Fruit fly (Drosophila melanogaster): Measurements from ENCODE around the gene Gr63a.

dm6 chr3L:3926191-3926765, 29.9 kb upstream of the Gr63a start:
- TF ChIP-seq Pif1A (GFP tag; optimal IDR thresholded peaks at IDR 0.05) (no peak), CG8301 (tag; optimal IDR thresholded peaks at IDR 0.05) (no peak), CG4496 (GFP tag; IDR thresholded peaks at IDR 0.05) (no peak), Ets98B (GFP tag; IDR thresholded peaks at IDR 0.05) (no peak), CG34367 (tag; optimal IDR thresholded peaks at IDR 0.05) (no peak), EcR (GFP tag; optimal IDR thresholded peaks at IDR 0.05) (no peak), CG13204 (GFP tag; optimal IDR thresholded peaks at IDR 0.05) (no peak), Snoo (tag; optimal IDR thresholded peaks at IDR 0.05) (no peak), CG32121 (GFP tag; IDR thresholded peaks at IDR 0.05) (no peak), CG10348 (GFP tag; IDR thresholded peaks at IDR 0.05) (no peak), CG14655 (GFP tag; optimal IDR thresholded peaks at IDR 0.05) (no peak)

Measured in whole organism, pupa.